Worm (Caenorhabditis elegans) whole organism, L4 larva: Measurements from ENCODE around the gene F35H8.12.
A peak's percentile ranks its signal among the peaks of the same experiment; 100 is the strongest.

Experiments used
- cey-2 ChIP-seq: sonication (generic microtip); optimal IDR thresholded peaks from 3 replicates; lab custom pipeline; 2017; ENCODE audit warnings: missing genetic modification characterization, mild to moderate bottlenecking, missing compliant biosample characterization, antibody characterized with exemption, borderline replicate concordance; ENCODE audit not compliant: insufficient read depth
- dmd-6 ChIP-seq: fragments of 200-800 bp; sonication (Bioruptor generic); IDR thresholded peaks from 2 replicates; pipeline ENCODE4 v1.3.6; 2022; ENCODE audit warnings: missing genetic modification reagents, missing genetic modification characterization, missing compliant biosample characterization

Gene F35H8.12

DNA sequence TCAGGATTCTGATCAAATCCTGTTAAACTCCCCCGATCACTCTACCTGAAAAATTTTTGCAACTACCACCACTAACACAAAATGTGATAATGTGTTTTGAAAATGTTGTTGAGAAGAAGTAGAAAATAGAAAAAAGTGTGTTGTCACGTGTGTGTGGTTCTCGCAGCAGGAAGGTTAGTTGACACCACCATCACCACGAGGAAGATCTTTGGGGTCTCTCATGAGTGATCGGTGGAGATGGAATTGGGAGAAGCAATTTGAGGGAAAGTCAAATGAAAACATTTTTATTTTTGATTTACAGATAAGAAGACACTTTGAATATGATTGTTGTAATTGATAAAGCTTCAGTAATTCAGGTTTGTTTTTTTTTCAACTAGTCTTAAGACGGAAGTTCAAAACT, 50.0 kb downstream of the F35H8.12 start (continued):
- peak; percentile 35 for TF ChIP-seq cey-2 (tag; lab: Kevin White, UChicago)
- peak; percentile 69 for TF ChIP-seq dmd-6 (GFP tag; lab: Robert Waterston, UW)
